Fruit fly (Drosophila melanogaster): ENCODE results near the gene PIG-P.

Gene PIG-P

DNA sequence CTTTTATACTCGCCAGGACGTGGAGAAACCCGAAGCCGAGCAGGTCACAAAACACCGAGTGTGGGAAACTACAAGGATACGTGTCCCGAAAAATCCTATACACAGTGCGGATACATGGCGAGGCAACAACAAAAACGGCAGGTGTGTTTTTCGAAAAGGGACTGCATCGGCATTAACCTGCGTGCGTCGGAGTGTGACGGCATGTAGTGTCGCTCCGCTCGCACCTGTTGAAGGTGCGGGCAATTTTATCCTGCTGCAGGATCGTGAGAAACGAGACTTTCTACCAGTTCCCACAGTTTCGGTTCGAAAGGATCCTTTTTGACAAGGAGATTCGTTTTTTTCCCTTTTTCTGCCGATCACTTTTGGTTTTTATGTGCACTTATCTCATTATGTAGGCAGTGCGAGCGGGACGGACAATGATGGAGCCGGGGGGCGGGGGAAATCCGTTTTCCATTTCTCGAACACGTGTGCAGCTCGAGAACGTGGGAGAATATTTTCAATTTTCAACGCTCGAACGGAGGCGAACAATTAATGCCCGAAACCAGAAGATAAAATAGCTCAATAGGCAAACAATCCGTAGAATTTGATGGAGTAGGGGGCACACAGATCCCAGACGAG lies 33.3 kb downstream of the PIG-P start (continued):
- peak; percentile 70 for TF ChIP-seq CG1832 (GFP tag; optimal IDR thresholded peaks at IDR 0.05)
- no peak for TF ChIP-seq CG8281 (tag; optimal IDR thresholded peaks at IDR 0.05)
- peak; percentile 54 for TF ChIP-seq da (GFP tag; optimal IDR thresholded peaks at IDR 0.05)
- no peak for TF ChIP-seq Dp (GFP tag; optimal IDR thresholded peaks at IDR 0.05)
- no peak for TF ChIP-seq inv (GFP tag; IDR thresholded peaks at IDR 0.05; ENCODE audit: partially characterized antibody)
- no peak for TF ChIP-seq pho (GFP tag; optimal IDR thresholded peaks at IDR 0.05)
- TF ChIP-seq CG4360 (GFP tag; IDR thresholded peaks at IDR 0.05): peak; percentile 92
- no peak for TF ChIP-seq CG3995 (GFP tag; optimal IDR thresholded peaks at IDR 0.05)
- TF ChIP-seq CG12219 (GFP tag; optimal IDR thresholded peaks at IDR 0.05): no peak
- no peak for TF ChIP-seq az2 (GFP tag; optimal IDR thresholded peaks at IDR 0.05)
- TF ChIP-seq crol (GFP tag; IDR thresholded peaks at IDR 0.05): peak; percentile 54; the same call in 1 of the 2 replicates
- peak; percentile 13 for TF ChIP-seq CG7271 (tag; optimal IDR thresholded peaks at IDR 0.05)
- no peak for TF ChIP-seq onecut (GFP tag; IDR thresholded peaks at IDR 0.05)
- no peak for TF ChIP-seq al (GFP tag; IDR thresholded peaks at IDR 0.05)
- no peak for TF ChIP-seq vnd (GFP tag; IDR thresholded peaks at IDR 0.05; ENCODE audit: partially characterized antibody)
- TF ChIP-seq CG15479 (GFP tag; optimal IDR thresholded peaks at IDR 0.05): peak; percentile 23
- TF ChIP-seq zen (tag; optimal IDR thresholded peaks at IDR 0.05): peak; percentile 32
- no peak for TF ChIP-seq cas (GFP tag; IDR thresholded peaks at IDR 0.05)
- TF ChIP-seq insv (GFP tag; optimal IDR thresholded peaks at IDR 0.05): peak in 1 of 2 experiments; percentile 60
- peak; percentile 54 for TF ChIP-seq Blimp-1 (GFP tag; optimal IDR thresholded peaks at IDR 0.05)
- TF ChIP-seq croc (GFP tag; conservative IDR thresholded peaks at IDR 0.05): no peak
- TF ChIP-seq CG14050 (GFP tag; IDR thresholded peaks at IDR 0.05): no peak
- no peak for TF ChIP-seq prd (optimal IDR thresholded peaks at IDR 0.05)
- TF ChIP-seq prd (GFP tag; IDR thresholded peaks at IDR 0.05): 0 out of 3 replicates have a peak, but pooled peaks have one; percentile 7
- TF ChIP-seq Ada2b (GFP tag; IDR thresholded peaks at IDR 0.05): no peak

- TF ChIP-seq vfl (GFP tag; optimal IDR thresholded peaks at IDR 0.05): peak; percentile 10
- TF ChIP-seq tio (GFP tag; optimal IDR thresholded peaks at IDR 0.05): no peak
- TF ChIP-seq CG4404 (GFP tag; IDR thresholded peaks at IDR 0.05): no peak
- TF ChIP-seq CG8388 (GFP tag; optimal IDR thresholded peaks at IDR 0.05): no peak
- no peak for TF ChIP-seq CG14441 (GFP tag; IDR thresholded peaks at IDR 0.05)
- no peak for TF ChIP-seq Ravus (GFP tag; IDR thresholded peaks at IDR 0.05)
- peak; percentile 82 for TF ChIP-seq sens (GFP tag)
- no peak for TF ChIP-seq dimm (GFP tag; IDR thresholded peaks at IDR 0.05)
- TF ChIP-seq insv (GFP tag; optimal IDR thresholded peaks at IDR 0.05): peak in 1 of 2 experiments; percentile 98
- TF ChIP-seq CG32532 (GFP tag; IDR thresholded peaks at IDR 0.05): no peak
- no peak for TF ChIP-seq z (GFP tag; IDR thresholded peaks at IDR 0.05)
- TF ChIP-seq CG6813 (GFP tag; optimal IDR thresholded peaks at IDR 0.05): no peak
- peak; percentile 43 for TF ChIP-seq pros (GFP tag; optimal IDR thresholded peaks at IDR 0.05)
- TF ChIP-seq tx (GFP tag; optimal IDR thresholded peaks at IDR 0.05): no peak
- no peak for TF ChIP-seq CG9876 (GFP tag; optimal IDR thresholded peaks at IDR 0.05)
- TF ChIP-seq chm (GFP tag; IDR thresholded peaks at IDR 0.05): peak; percentile 35; the same call in 1 of the 2 replicates
- no peak for TF ChIP-seq PHDP (tag; optimal IDR thresholded peaks at IDR 0.05)
- no peak for TF ChIP-seq Ssrp (tag; optimal IDR thresholded peaks at IDR 0.05)
- TF ChIP-seq Hmr (GFP tag; optimal IDR thresholded peaks at IDR 0.05): no peak
- TF ChIP-seq sqz (GFP tag; optimal IDR thresholded peaks at IDR 0.05): peak; percentile 39
- TF ChIP-seq aop (GFP tag; IDR thresholded peaks at IDR 0.05): no peak
- peak; percentile 31 for TF ChIP-seq oc (tag; optimal IDR thresholded peaks at IDR 0.05)
- no peak for TF ChIP-seq CG33213 (GFP tag; optimal IDR thresholded peaks at IDR 0.05)
- TF ChIP-seq CG32767 (GFP tag; IDR thresholded peaks at IDR 0.05): no peak
- no peak for TF ChIP-seq CG14050 (GFP tag; IDR thresholded peaks at IDR 0.05)
- peak; percentile 80 for TF ChIP-seq Elba2 (GFP tag; optimal IDR thresholded peaks at IDR 0.05)
- no peak for TF ChIP-seq CG16813 (GFP tag; IDR thresholded peaks at IDR 0.05; ENCODE audit: partially characterized antibody)
- TF ChIP-seq Hey (tag; optimal IDR thresholded peaks at IDR 0.05): no peak
These were observed 34.8 kb downstream of the PIG-P start for dm6 chr3R:26023252-26023651.

Measured in whole organism, embryonic.